Fruit fly (Drosophila melanogaster): Measurements from ENCODE around the gene CG32086.

Gene CG32086

dm6 chr3L:11557209-11557608 lies 26.7 kb downstream of the CG32086 start (continued):
- TF ChIP-seq Blimp-1 (GFP tag; optimal IDR thresholded peaks at IDR 0.05) (peak; percentile 71), crp (GFP tag; optimal IDR thresholded peaks at IDR 0.05) (peak in 1 of 2 experiments; percentile 70), CG11504 (tag; optimal IDR thresholded peaks at IDR 0.05) (peak; percentile 37), croc (GFP tag; conservative IDR thresholded peaks at IDR 0.05) (no peak), sens (GFP tag) (peak; percentile 63), ken (GFP tag; IDR thresholded peaks at IDR 0.05) (no peak), tx (GFP tag; optimal IDR thresholded peaks at IDR 0.05) (no peak), chm (GFP tag; IDR thresholded peaks at IDR 0.05) (no peak), phol (tag; optimal IDR thresholded peaks at IDR 0.05) (no peak), chinmo (GFP tag; IDR thresholded peaks at IDR 0.05; ENCODE audit: partially characterized antibody) (0 out of 4 replicates have a peak, but pooled peaks have one; percentile 26), nom (GFP tag; optimal IDR thresholded peaks at IDR 0.05) (peak; percentile 93)

DNA sequence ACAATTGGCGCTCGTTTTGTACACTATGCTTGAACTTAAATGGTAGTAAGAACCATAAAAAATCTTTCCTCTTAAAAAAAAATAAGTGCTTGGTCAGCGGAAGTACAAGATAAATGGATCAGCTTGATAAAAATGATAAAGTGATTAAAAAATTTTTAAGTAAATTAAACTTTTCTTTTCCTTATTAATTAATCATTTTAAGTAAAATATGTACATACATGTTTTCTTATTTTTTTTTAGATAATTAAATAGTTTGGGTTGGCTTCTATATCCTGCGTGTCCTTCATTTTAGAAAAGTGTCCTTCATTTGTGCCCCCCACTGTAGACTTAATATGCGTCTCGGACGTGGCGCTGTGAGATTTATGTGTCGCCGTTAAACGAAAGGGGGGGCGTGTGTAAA lies 27.2 kb downstream of the CG32086 start:
- TF ChIP-seq Ets65A (GFP tag) (peak; percentile 12), CG9609 (GFP tag; optimal IDR thresholded peaks at IDR 0.05) (no peak), stwl (tag; optimal IDR thresholded peaks at IDR 0.05) (no peak), Pdp1 (GFP tag; optimal IDR thresholded peaks at IDR 0.05) (peak in 1 of 2 experiments; percentile 9), CG7839 (tag; optimal IDR thresholded peaks at IDR 0.05) (peak; percentile 57), Hand (GFP tag; optimal IDR thresholded peaks at IDR 0.05) (peak; percentile 64), CG11456 (GFP tag; IDR thresholded peaks at IDR 0.05) (no peak), CG12659 (GFP tag; optimal IDR thresholded peaks at IDR 0.05) (peak; percentile 25), CG4854 (GFP tag; optimal IDR thresholded peaks at IDR 0.05) (no peak), CG1603 (tag; optimal IDR thresholded peaks at IDR 0.05) (no peak), CG6175 (GFP tag; IDR thresholded peaks at IDR 0.05) (peak; percentile 17; the same call in 1 of the 3 replicates), CG11085 (GFP tag; IDR thresholded peaks at IDR 0.05) (no peak), CG15601 (tag; optimal IDR thresholded peaks at IDR 0.05) (no peak), CG15479 (GFP tag; optimal IDR thresholded peaks at IDR 0.05) (no peak), Atf6 (GFP tag; IDR thresholded peaks at IDR 0.05) (0 out of 2 replicates have a peak, but pooled peaks have one; percentile 33), toy (GFP tag; IDR thresholded peaks at IDR 0.05) (no peak), tll (GFP tag; optimal IDR thresholded peaks at IDR 0.05) (no peak), CG9876 (GFP tag; optimal IDR thresholded peaks at IDR 0.05) (no peak), CG9437 (GFP tag; optimal IDR thresholded peaks at IDR 0.05) (no peak), CG6654 (GFP tag; optimal IDR thresholded peaks at IDR 0.05) (no peak), Vsx1 (GFP tag; optimal IDR thresholded peaks at IDR 0.05) (peak; percentile 22), Ada2b (GFP tag; IDR thresholded peaks at IDR 0.05) (no peak), pho (GFP tag; optimal IDR thresholded peaks at IDR 0.05) (peak; percentile 7), CkIIα-i1 (GFP tag; IDR thresholded peaks at IDR 0.05) (no peak), PHDP (tag; optimal IDR thresholded peaks at IDR 0.05) (peak; percentile 52), Sox102F (GFP tag; optimal IDR thresholded peaks at IDR 0.05) (peak; percentile 30), bigmax (GFP tag; optimal IDR thresholded peaks at IDR 0.05) (no peak), CG2120 (GFP tag; optimal IDR thresholded peaks at IDR 0.05) (peak; percentile 47), gsb (GFP tag; IDR thresholded peaks at IDR 0.05) (no peak), fu2 (GFP tag; optimal IDR thresholded peaks at IDR 0.05) (no peak), CG4360 (GFP tag; IDR thresholded peaks at IDR 0.05) (no peak), Xbp1 (GFP tag; optimal IDR thresholded peaks at IDR 0.05) (peak; percentile 0), tio (GFP tag; optimal IDR thresholded peaks at IDR 0.05) (peak; percentile 34), jumu (GFP tag; optimal IDR thresholded peaks at IDR 0.05) (no peak), ci (GFP tag; IDR thresholded peaks at IDR 0.05) (no peak), CG7786 (GFP tag; optimal IDR thresholded peaks at IDR 0.05) (no peak), Six4 (GFP tag; optimal IDR thresholded peaks at IDR 0.05) (no peak), H2.0 (GFP tag; IDR thresholded peaks at IDR 0.05) (no peak), kah (GFP tag; optimal IDR thresholded peaks at IDR 0.05) (no peak)
